Worm (Caenorhabditis elegans) whole organism, mixed stage, embryonic: Measurements from ENCODE around the gene gcn-1.
A peak's percentile ranks its signal among the peaks of the same experiment; 100 is the strongest.

Source experiments
- M03D4.4 ChIP-seq: sonication (generic microtip); optimal IDR thresholded peaks from 2 replicates; lab custom pipeline; 2017; ENCODE audit warnings: mild to moderate bottlenecking, missing genetic modification characterization, missing compliant biosample characterization
- bed-3 ChIP-seq: fragments of 200-800 bp; sonication (Bioruptor generic); optimal IDR thresholded peaks from 3 replicates; lab custom pipeline; 2018; ENCODE audit warnings: mild to moderate bottlenecking, missing genetic modification characterization, moderate library complexity, missing compliant biosample characterization
- blmp-1 ChIP-seq: fragments of 150-350 bp; optimal IDR thresholded peaks from 2 replicates; lab custom pipeline; 2014; ENCODE audit warnings: missing biosample characterization, missing genetic modification characterization
- ceh-39 ChIP-seq: fragments of 150-350 bp; optimal IDR thresholded peaks from 2 replicates; lab custom pipeline; 2014; ENCODE audit warnings: missing biosample characterization, missing genetic modification characterization
- ceh-43 ChIP-seq: fragments of 200-800 bp; sonication (Bioruptor generic); optimal IDR thresholded peaks from 2 replicates; lab custom pipeline; 2018; ENCODE audit warnings: mild to moderate bottlenecking, missing genetic modification characterization, moderate library complexity, missing compliant biosample characterization
- ceh-83 ChIP-seq: fragments of 200-800 bp; sonication (Bioruptor generic); optimal IDR thresholded peaks from 2 replicates; lab custom pipeline; 2018; ENCODE audit warnings: mild to moderate bottlenecking, missing genetic modification characterization, missing compliant biosample characterization
- ces-1 ChIP-seq: fragments of 150-350 bp; optimal IDR thresholded peaks from 2 replicates; lab custom pipeline; 2014; ENCODE audit warnings: missing biosample characterization, missing genetic modification reagents, missing genetic modification characterization
- cnd-1 ChIP-seq: fragments of 200-800 bp; sonication (Bioruptor generic); optimal IDR thresholded peaks from 2 replicates; lab custom pipeline; 2018; ENCODE audit warnings: mild to moderate bottlenecking, missing genetic modification characterization, missing compliant biosample characterization
- drap-1 ChIP-seq: fragments of 200-800 bp; sonication (Bioruptor generic); optimal IDR thresholded peaks from 3 replicates; lab custom pipeline; 2018; ENCODE audit warnings: mild to moderate bottlenecking, missing genetic modification characterization, missing compliant biosample characterization
- elt-1 ChIP-seq: sonication (generic microtip); optimal IDR thresholded peaks from 2 replicates; lab custom pipeline; 2017; ENCODE audit warnings: missing genetic modification characterization, mild to moderate bottlenecking, missing compliant biosample characterization, antibody characterized with exemption, moderate library complexity, borderline replicate concordance; ENCODE audit not compliant: insufficient read depth
- elt-3 ChIP-seq: fragments of 150-350 bp; optimal IDR thresholded peaks from 2 replicates; lab custom pipeline; 2014; ENCODE audit warnings: missing biosample characterization, missing genetic modification characterization
- flh-1 ChIP-seq: fragments of 200-800 bp; sonication (Bioruptor generic); optimal IDR thresholded peaks from 2 replicates; lab custom pipeline; 2018; ENCODE audit warnings: mild to moderate bottlenecking, missing genetic modification characterization, moderate library complexity, missing compliant biosample characterization
- ham-2 ChIP-seq: fragments of 200-800 bp; sonication (Bioruptor generic); optimal IDR thresholded peaks from 2 replicates; lab custom pipeline; 2018; ENCODE audit warnings: mild to moderate bottlenecking, missing genetic modification characterization, missing compliant biosample characterization
- hlh-1 ChIP-seq: fragments of 150-350 bp; optimal IDR thresholded peaks from 2 replicates; lab custom pipeline; 2014; ENCODE audit warnings: missing biosample characterization, missing genetic modification reagents, missing genetic modification characterization
- lin-13 ChIP-seq: fragments of 150-350 bp; optimal IDR thresholded peaks from 2 replicates; lab custom pipeline; 2014; ENCODE audit warnings: missing biosample characterization, missing genetic modification characterization
- lin-32 ChIP-seq: fragments of 200-800 bp; sonication (Bioruptor generic); optimal IDR thresholded peaks from 2 replicates; lab custom pipeline; 2018; ENCODE audit warnings: mild to moderate bottlenecking, missing genetic modification characterization, missing compliant biosample characterization
- lsy-2 ChIP-seq: fragments of 150-350 bp; optimal IDR thresholded peaks from 2 replicates; lab custom pipeline; 2014; ENCODE audit warnings: missing biosample characterization, missing genetic modification characterization
- mab-5 ChIP-seq: fragments of 150-350 bp; optimal IDR thresholded peaks from 2 replicates; lab custom pipeline; 2014; ENCODE audit warnings: missing biosample characterization, missing genetic modification characterization
- mep-1 ChIP-seq: fragments of 150-350 bp; optimal IDR thresholded peaks from 2 replicates; lab custom pipeline; 2017; ENCODE audit warnings: missing biosample characterization, missing genetic modification reagents, missing genetic modification characterization, inconsistent platforms
- mls-2 ChIP-seq: sonication (generic microtip); optimal IDR thresholded peaks from 2 replicates; lab custom pipeline; 2016; ENCODE audit warnings: mild to moderate bottlenecking, missing genetic modification characterization, moderate library complexity, missing compliant biosample characterization
- nhr-12 ChIP-seq: fragments of 150-350 bp; optimal IDR thresholded peaks from 2 replicates; lab custom pipeline; 2014; ENCODE audit warnings: missing biosample characterization, missing genetic modification characterization
- nhr-237 ChIP-seq: fragments of 150-350 bp; optimal IDR thresholded peaks from 2 replicates; lab custom pipeline; 2014; ENCODE audit warnings: missing biosample characterization, missing genetic modification characterization
- nhr-28 ChIP-seq: fragments of 150-350 bp; optimal IDR thresholded peaks from 2 replicates; lab custom pipeline; 2014; ENCODE audit warnings: missing biosample characterization, missing genetic modification characterization
- pha-4 ChIP-seq: fragments of 150-350 bp; optimal IDR thresholded peaks from 2 replicates; lab custom pipeline; 2018; ENCODE audit warnings: missing biosample characterization, missing genetic modification reagents, missing genetic modification characterization
- sem-2 ChIP-seq: fragments of 200-800 bp; sonication (Bioruptor generic); optimal IDR thresholded peaks from 2 replicates; lab custom pipeline; 2018; ENCODE audit warnings: mild to moderate bottlenecking, missing genetic modification characterization, missing compliant biosample characterization
- snpc-4 ChIP-seq: fragments of 150-350 bp; optimal IDR thresholded peaks from 2 replicates; lab custom pipeline; 2014; ENCODE audit warnings: missing biosample characterization, missing genetic modification characterization
- tbx-8 ChIP-seq: fragments of 200-800 bp; sonication (Bioruptor generic); optimal IDR thresholded peaks from 2 replicates; lab custom pipeline; 2018; ENCODE audit warnings: mild to moderate bottlenecking, missing genetic modification characterization, moderate library complexity, missing compliant biosample characterization
- unc-120 ChIP-seq: sonication (generic microtip); optimal IDR thresholded peaks from 2 replicates; lab custom pipeline; 2017; ENCODE audit warnings: missing genetic modification characterization, missing compliant biosample characterization; ENCODE audit not compliant: poor library complexity, severe bottlenecking
- unc-39 ChIP-seq: fragments of 150-350 bp; optimal IDR thresholded peaks from 2 replicates; lab custom pipeline; 2014; ENCODE audit warnings: missing biosample characterization, missing genetic modification characterization
- unc-62 ChIP-seq: fragments of 150-350 bp; optimal IDR thresholded peaks from 2 replicates; lab custom pipeline; 2014; ENCODE audit warnings: missing biosample characterization, missing genetic modification reagents, missing genetic modification characterization
- ztf-11 ChIP-seq: fragments of 150-350 bp; optimal IDR thresholded peaks from 2 replicates; lab custom pipeline; 2014; ENCODE audit warnings: missing biosample characterization, missing genetic modification characterization

gcn-1 gene

DNA sequence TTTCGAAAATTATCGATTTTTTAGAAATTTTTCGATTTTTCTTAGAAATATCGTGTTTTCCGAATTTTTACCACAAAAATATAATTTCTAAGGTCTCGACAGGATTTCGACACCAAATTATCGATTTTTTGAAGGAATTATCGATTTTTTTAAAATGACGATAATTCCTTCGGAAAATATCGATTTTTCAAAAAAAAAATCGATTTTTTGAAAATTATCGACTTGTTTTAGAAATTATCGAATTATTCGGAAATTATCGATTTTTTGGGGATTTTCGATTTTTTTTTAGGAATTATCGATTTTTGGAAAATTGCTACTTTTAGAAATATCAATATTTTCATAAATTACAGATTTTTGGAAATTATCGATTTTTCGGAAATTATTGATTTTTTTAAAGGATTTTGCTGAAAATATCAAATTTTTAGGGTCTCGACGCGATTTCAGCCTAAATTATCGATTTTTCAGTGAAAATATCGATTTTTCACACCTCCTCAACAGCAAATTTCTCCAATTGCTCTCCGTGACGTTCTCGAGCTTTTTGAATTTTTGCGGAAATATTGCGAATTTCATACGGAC lies 39.1 kb upstream of the gcn-1 start:
- peak; percentile 56 for TF ChIP-seq ceh-39 (tag; lab: Kevin White, UChicago)
- no peak for TF ChIP-seq blmp-1 (tag; lab: Kevin White, UChicago)
- TF ChIP-seq ceh-83 (GFP tag; lab: Kevin White, UChicago): no peak
- TF ChIP-seq unc-62 (GFP tag; lab: Kevin White, UChicago): no peak
- no peak for TF ChIP-seq elt-3 (tag; lab: Kevin White, UChicago)
- no peak for TF ChIP-seq elt-1 (tag; lab: Kevin White, UChicago)

- no peak for TF ChIP-seq mls-2
- TF ChIP-seq nhr-12 (tag; lab: Kevin White, UChicago): no peak
- TF ChIP-seq snpc-4 (tag; lab: Kevin White, UChicago): no peak
- no peak for TF ChIP-seq cnd-1 (tag; lab: Kevin White, UChicago)
- no peak for TF ChIP-seq flh-1
- TF ChIP-seq pha-4 (tag; lab: Kevin White, UChicago): no peak
- no peak for TF ChIP-seq ceh-83 (GFP tag; lab: Kevin White, UChicago)
- no peak for TF ChIP-seq ham-2 (GFP tag; lab: Kevin White, UChicago)
- TF ChIP-seq unc-39 (tag; lab: Kevin White, UChicago): no peak
- no peak for TF ChIP-seq ces-1
- no peak for TF ChIP-seq mep-1 (tag; lab: Kevin White, UChicago)
- no peak for TF ChIP-seq elt-3 (tag; lab: Kevin White, UChicago)
- TF ChIP-seq M03D4.4 (tag; lab: Kevin White, UChicago): no peak
- TF ChIP-seq mab-5: no peak
- no peak for TF ChIP-seq elt-1 (tag; lab: Kevin White, UChicago)
- no peak for TF ChIP-seq lin-13
Observed at ce11 chrIII:2115322-2115721, 36.4 kb upstream of the gcn-1 start.

DNA sequence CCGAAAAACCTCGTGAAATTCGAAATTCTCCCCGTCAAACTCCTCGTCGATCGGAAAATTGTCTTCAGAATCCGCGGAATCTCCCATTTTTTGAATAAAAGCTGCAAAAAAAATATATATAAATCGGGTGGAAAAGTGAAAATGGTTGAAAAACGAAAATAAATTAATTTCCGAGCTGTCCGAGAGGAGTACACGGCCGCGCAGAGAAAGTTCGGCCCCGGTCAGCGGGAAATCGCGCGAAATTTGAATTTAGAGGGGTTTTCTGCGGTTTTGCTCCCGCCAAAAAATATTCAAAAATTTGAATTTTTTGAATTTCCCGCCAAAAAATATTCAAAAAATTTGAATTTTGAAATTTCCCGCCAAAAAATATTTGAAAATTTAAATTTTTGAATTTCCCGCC lies 34.9 kb upstream of the gcn-1 start, which contains the start of gene Y48G9A.11:
Y48G9A.11 (minus strand) TSS at position 101 of the 400 bp plus-strand sequence.
- TF ChIP-seq flh-1 (no peak), lsy-2 (tag; lab: Kevin White, UChicago) (no peak), ztf-11 (tag; lab: Kevin White, UChicago) (no peak), hlh-1 (tag; lab: Kevin White, UChicago) (no peak), sem-2 (GFP tag; lab: Kevin White, UChicago) (no peak), nhr-237 (no peak)

ce11 chrIII:2117541-2117940 lies 34.2 kb upstream of the gcn-1 start, which contains the start of gene Y48G9A.6:
TSS of gene Y48G9A.6 (plus strand) at chrIII:2117841.
- TF ChIP-seq ztf-11 (tag; lab: Kevin White, UChicago): no peak
- no peak for TF ChIP-seq cnd-1 (tag; lab: Kevin White, UChicago)
- no peak for TF ChIP-seq unc-120 (tag; lab: Kevin White, UChicago)
- no peak for TF ChIP-seq ces-1
- TF ChIP-seq nhr-28: no peak
- TF ChIP-seq sem-2 (GFP tag; lab: Kevin White, UChicago): no peak
- no peak for TF ChIP-seq ceh-43 (GFP tag; lab: Kevin White, UChicago)
- TF ChIP-seq mep-1 (tag; lab: Kevin White, UChicago): no peak
- no peak for TF ChIP-seq tbx-8 (GFP tag; lab: Kevin White, UChicago)
- no peak for TF ChIP-seq bed-3
- TF ChIP-seq flh-1: no peak
- no peak for TF ChIP-seq unc-39 (tag; lab: Kevin White, UChicago)
- no peak for TF ChIP-seq snpc-4 (tag; lab: Kevin White, UChicago)

- TF ChIP-seq mep-1 (tag; lab: Kevin White, UChicago) (no peak), ceh-43 (GFP tag; lab: Kevin White, UChicago) (no peak), drap-1 (GFP tag; lab: Kevin White, UChicago) (no peak), elt-1 (tag; lab: Kevin White, UChicago) (no peak), lin-32 (GFP tag; lab: Kevin White, UChicago) (no peak), blmp-1 (tag; lab: Kevin White, UChicago) (no peak)
Observed at ce11 chrIII:2123673-2124187, 28.0 kb upstream of the gcn-1 start, which contains the start of gene frl-1. TSS of gene frl-1 (plus strand) at chrIII:2124137.
